Worm (Caenorhabditis elegans): Measurements from ENCODE around the gene fbxb-55.

DNA sequence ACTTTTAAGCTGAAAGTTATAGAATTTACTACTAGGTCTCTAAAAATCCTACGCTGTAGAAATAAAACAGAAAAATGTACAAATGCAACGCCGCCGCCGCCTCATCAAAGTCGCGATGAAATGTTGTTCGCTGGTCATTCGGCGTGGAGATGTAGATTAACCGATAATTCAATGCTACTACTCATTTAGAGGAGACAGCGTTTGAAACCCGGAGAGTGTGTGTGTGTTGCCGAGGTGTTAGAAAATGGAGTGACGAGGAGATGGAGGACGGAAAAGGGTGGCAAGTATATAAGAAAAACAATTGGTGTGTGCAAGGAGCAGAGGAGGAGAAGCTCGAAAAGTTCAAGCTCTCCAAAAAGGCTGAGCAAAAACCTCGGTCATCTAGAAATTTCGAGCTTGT is 16.3 kb upstream of the fbxb-55 start:
- TF ChIP-seq nhr-11 (tag; optimal IDR thresholded peaks at IDR 0.05) (no peak), nhr-77 (tag; optimal IDR thresholded peaks at IDR 0.05) (no peak), ztf-11 (tag; optimal IDR thresholded peaks at IDR 0.05) (no peak), lin-39 (tag; optimal IDR thresholded peaks at IDR 0.05) (no peak), R02D3.7 (tag; optimal IDR thresholded peaks at IDR 0.05) (no peak), snpc-4 (tag; optimal IDR thresholded peaks at IDR 0.05) (no peak), ama-1 (optimal IDR thresholded peaks at IDR 0.05) (no peak), unc-62 (GFP tag; optimal IDR thresholded peaks at IDR 0.05) (no peak), skn-1 (tag; optimal IDR thresholded peaks at IDR 0.05) (no peak)
